Worm (Caenorhabditis elegans): ENCODE results near the gene med-2.

Gene med-2

ce11 chrIII:6900609-6901008 lies 16.3 kb downstream of the med-2 start:
- TF ChIP-seq fkh-10 (GFP tag; optimal IDR thresholded peaks at IDR 0.05) (no peak), zip-5 (tag; optimal IDR thresholded peaks at IDR 0.05) (no peak), ceh-31 (tag; optimal IDR thresholded peaks at IDR 0.05) (no peak), eyg-1 (tag; optimal IDR thresholded peaks at IDR 0.05) (no peak), ceh-34 (tag; optimal IDR thresholded peaks at IDR 0.05) (no peak), elt-4 (tag; optimal IDR thresholded peaks at IDR 0.05) (no peak), sdc-2 (tag; optimal IDR thresholded peaks at IDR 0.05) (no peak)

ce11 chrIII:6903056-6903977 lies 19.0 kb downstream of the med-2 start, which contains the start of the genes brc-2 and T07E3.3:
Gene brc-2 (minus strand): TSS chrIII:6903106.
Gene T07E3.3 (plus strand): TSS chrIII:6903877.
- TF ChIP-seq unc-42 (tag; optimal IDR thresholded peaks at IDR 0.05) = peak; percentile 63
- TF ChIP-seq ahr-1 (tag; optimal IDR thresholded peaks at IDR 0.05) = no peak

ce11 chrIII:6904468-6904867 lies 20.2 kb downstream of the med-2 start:
- TF ChIP-seq che-1 (tag; optimal IDR thresholded peaks at IDR 0.05) (no peak), pqm-1 (tag; optimal IDR thresholded peaks at IDR 0.05) (no peak), ttx-3 (tag; optimal IDR thresholded peaks at IDR 0.05) (no peak), eyg-1 (tag; optimal IDR thresholded peaks at IDR 0.05) (no peak), ama-1 (optimal IDR thresholded peaks at IDR 0.05) (no peak), ceh-31 (tag; optimal IDR thresholded peaks at IDR 0.05) (no peak), fkh-6 (tag; optimal IDR thresholded peaks at IDR 0.05) (no peak), hlh-6 (tag; optimal IDR thresholded peaks at IDR 0.05) (no peak), hlh-8 (tag; optimal IDR thresholded peaks at IDR 0.05) (no peak), ceh-18 (tag; optimal IDR thresholded peaks at IDR 0.05) (no peak), ets-4 (tag; optimal IDR thresholded peaks at IDR 0.05) (no peak), ceh-34 (tag; optimal IDR thresholded peaks at IDR 0.05) (no peak), madf-2 (tag; optimal IDR thresholded peaks at IDR 0.05) (no peak), hlh-15 (tag; optimal IDR thresholded peaks at IDR 0.05) (no peak), Y22D7AL.16 (tag; optimal IDR thresholded peaks at IDR 0.05) (no peak), dve-1 (tag; optimal IDR thresholded peaks at IDR 0.05) (no peak), pat-9 (tag; optimal IDR thresholded peaks at IDR 0.05) (no peak), elt-4 (tag; optimal IDR thresholded peaks at IDR 0.05) (no peak), lim-6 (tag; optimal IDR thresholded peaks at IDR 0.05) (no peak)

ce11 chrIII:6906409-6906808 lies 22.1 kb downstream of the med-2 start, which contains the start of gene T07E3.2:
Gene T07E3.2 (plus strand): TSS chrIII:6906709.
- TF ChIP-seq sox-4 (tag; optimal IDR thresholded peaks at IDR 0.05) = no peak
- TF ChIP-seq unc-55 (GFP tag; optimal IDR thresholded peaks at IDR 0.05) = no peak
- TF ChIP-seq ceh-9 (tag; optimal IDR thresholded peaks at IDR 0.05) = no peak
- no peak for TF ChIP-seq ceh-22 (tag; optimal IDR thresholded peaks at IDR 0.05)
- TF ChIP-seq unc-3 (GFP tag; conservative IDR thresholded peaks at IDR 0.05) = no peak
- TF ChIP-seq unc-3 (tag; optimal IDR thresholded peaks at IDR 0.05) = no peak
- TF ChIP-seq sdc-2 (tag; optimal IDR thresholded peaks at IDR 0.05) = no peak
- TF ChIP-seq elt-2 (tag; optimal IDR thresholded peaks at IDR 0.05) = no peak
- TF ChIP-seq ceh-6 (GFP tag; optimal IDR thresholded peaks at IDR 0.05) = no peak
- no peak for TF ChIP-seq tbx-2 (tag; optimal IDR thresholded peaks at IDR 0.05)
- TF ChIP-seq lim-6 (tag; optimal IDR thresholded peaks at IDR 0.05) = no peak
- no peak for TF ChIP-seq ttx-3 (tag; optimal IDR thresholded peaks at IDR 0.05)
- no peak for TF ChIP-seq che-1 (tag; optimal IDR thresholded peaks at IDR 0.05)
- no peak for TF ChIP-seq rnt-1 (tag; optimal IDR thresholded peaks at IDR 0.05)
- TF ChIP-seq syd-9 (tag; optimal IDR thresholded peaks at IDR 0.05) = no peak
- TF ChIP-seq F13H6.1 (tag; optimal IDR thresholded peaks at IDR 0.05) = no peak
- no peak for TF ChIP-seq hlh-8 (tag; optimal IDR thresholded peaks at IDR 0.05)
- TF ChIP-seq elt-4 (tag; optimal IDR thresholded peaks at IDR 0.05) = no peak
- no peak for TF ChIP-seq K02D7.2 (tag; optimal IDR thresholded peaks at IDR 0.05)
- no peak for TF ChIP-seq madf-2 (tag; optimal IDR thresholded peaks at IDR 0.05)
- no peak for TF ChIP-seq pros-1 (tag; optimal IDR thresholded peaks at IDR 0.05)
